Fruit fly (Drosophila melanogaster) whole organism, embryonic: ENCODE results near the gene Wdr59.
A peak's percentile ranks its signal among the peaks of the same experiment; 100 is the strongest.

ENCODE experiments used
- Adf1 ChIP-seq: fragments of 200-800 bp; sonication (Bioruptor generic); IDR thresholded peaks from 2 replicates; pipeline ENCODE4 v1.3.6; 2022; ENCODE audit warnings: missing biosample characterization, missing genetic modification characterization
- Aef1 ChIP-seq: fragments of 200-800 bp; sonication (Bioruptor generic); IDR thresholded peaks from 3 replicates; pipeline ENCODE4 v1.3.6; 2022; ENCODE audit warnings: missing biosample characterization, missing genetic modification characterization
- Atf-2 ChIP-seq: fragments of 200-800 bp; sonication (Bioruptor generic); optimal IDR thresholded peaks from 2 replicates; lab custom pipeline; 2016; ENCODE audit warnings: missing biosample characterization, missing genetic modification characterization
- Awh ChIP-seq: fragments of 200-800 bp; sonication (Bioruptor generic); IDR thresholded peaks from 2 replicates; pipeline ENCODE4, ENCODE4 v1.3.6; 2022; ENCODE audit warnings: missing biosample characterization, missing genetic modification characterization
- CG10209 ChIP-seq: fragments of 200-800 bp; sonication (Bioruptor generic); optimal IDR thresholded peaks from 3 replicates; lab custom pipeline; 2017; ENCODE audit warnings: missing biosample characterization, mild to moderate bottlenecking, missing genetic modification characterization, missing genetic modification reagents
- CG12155 ChIP-seq: fragments of 200-800 bp; sonication (Bioruptor generic); optimal IDR thresholded peaks from 3 replicates; lab custom pipeline; 2016; ENCODE audit warnings: missing biosample characterization, missing genetic modification characterization
- CG1233 ChIP-seq: fragments of 200-800 bp; sonication (Bioruptor generic); optimal IDR thresholded peaks from 4 replicates; lab custom pipeline; 2018; ENCODE audit warnings: missing biosample characterization, mild to moderate bottlenecking, missing genetic modification characterization
- CG14441 ChIP-seq: fragments of 200-800 bp; sonication (Bioruptor generic); IDR thresholded peaks from 2 replicates; pipeline ENCODE4 v1.3.6; 2022; ENCODE audit warnings: missing biosample characterization, missing genetic modification characterization
- CG15269 ChIP-seq: fragments of 200-800 bp; sonication (Bioruptor generic); optimal IDR thresholded peaks from 2 replicates; lab custom pipeline; 2018; ENCODE audit warnings: missing biosample characterization, mild to moderate bottlenecking, missing genetic modification characterization, moderate library complexity
- CG16815 ChIP-seq: fragments of 200-800 bp; sonication (Bioruptor generic); optimal IDR thresholded peaks from 3 replicates; lab custom pipeline; 2017; ENCODE audit warnings: missing biosample characterization, mild to moderate bottlenecking, missing genetic modification characterization
- CG17829 ChIP-seq: fragments of 200-800 bp; optimal IDR thresholded peaks from 2 replicates; lab custom pipeline; 2019; ENCODE audit warnings: missing biosample characterization, mild to moderate bottlenecking, missing genetic modification characterization, moderate library complexity
- CG18262 ChIP-seq: fragments of 200-800 bp; optimal IDR thresholded peaks from 3 replicates; lab custom pipeline; 2019; ENCODE audit warnings: missing biosample characterization, mild to moderate bottlenecking, missing genetic modification characterization, moderate library complexity
- CG43689 ChIP-seq: fragments of 200-800 bp; sonication (Bioruptor generic); IDR thresholded peaks from 2 replicates; pipeline ENCODE4 v1.3.6; 2022; ENCODE audit warnings: missing biosample characterization, missing genetic modification characterization
- CG5180 ChIP-seq: fragments of 200-800 bp; sonication (Bioruptor generic); optimal IDR thresholded peaks from 3 replicates; lab custom pipeline; 2017; ENCODE audit warnings: missing biosample characterization, missing genetic modification characterization, mild to moderate bottlenecking, moderate library complexity, missing genetic modification reagents
- CG7357 ChIP-seq: fragments of 200-800 bp; sonication (Bioruptor generic); IDR thresholded peaks from 3 replicates; pipeline ENCODE4 v1.3.6; 2022; ENCODE audit warnings: missing biosample characterization, missing genetic modification characterization
- CG7786 ChIP-seq: fragments of 200-800 bp; sonication (Bioruptor generic); optimal IDR thresholded peaks from 2 replicates; lab custom pipeline; 2016; ENCODE audit warnings: missing biosample characterization, missing genetic modification characterization
- CG8281 ChIP-seq: fragments of 200-800 bp; sonication (Bioruptor generic); optimal IDR thresholded peaks from 2 replicates; lab custom pipeline; 2018; ENCODE audit warnings: missing biosample characterization, mild to moderate bottlenecking, missing genetic modification characterization, moderate library complexity
- CG8924 ChIP-seq: fragments of 200-800 bp; optimal IDR thresholded peaks from 3 replicates; lab custom pipeline; 2019; ENCODE audit warnings: missing biosample characterization, mild to moderate bottlenecking, missing genetic modification characterization, moderate library complexity
- CG9797 ChIP-seq: fragments of 200-800 bp; sonication (Bioruptor generic); optimal IDR thresholded peaks from 3 replicates; lab custom pipeline; 2018; ENCODE audit warnings: missing biosample characterization, mild to moderate bottlenecking, missing genetic modification characterization
- Elba2 ChIP-seq: fragments of 200-800 bp; sonication (Bioruptor generic); optimal IDR thresholded peaks from 3 replicates; lab custom pipeline; 2016; ENCODE audit warnings: missing biosample characterization, missing genetic modification characterization
- HLH3B ChIP-seq: fragments of 200-800 bp; sonication (Bioruptor generic); IDR thresholded peaks from 2 replicates; pipeline ENCODE4 v1.3.6; 2022; ENCODE audit warnings: missing biosample characterization, missing genetic modification characterization
- HLHmδ ChIP-seq: fragments of 200-800 bp; sonication (Bioruptor generic); optimal IDR thresholded peaks from 2 replicates; lab custom pipeline; 2018; ENCODE audit warnings: missing biosample characterization, mild to moderate bottlenecking, missing genetic modification characterization, moderate library complexity
- Hey ChIP-seq: fragments of 200-800 bp; sonication (Bioruptor generic); optimal IDR thresholded peaks from 3 replicates; lab custom pipeline; 2018; ENCODE audit warnings: missing biosample characterization, mild to moderate bottlenecking, missing genetic modification characterization
- HmgZ ChIP-seq: fragments of 200-800 bp; sonication (Bioruptor generic); optimal IDR thresholded peaks from 2 replicates; lab custom pipeline; 2018; ENCODE audit warnings: missing biosample characterization, mild to moderate bottlenecking, missing genetic modification characterization
- Lhr ChIP-seq: fragments of 200-800 bp; sonication (Bioruptor generic); optimal IDR thresholded peaks from 3 replicates; lab custom pipeline; 2017; ENCODE audit warnings: mild to moderate bottlenecking, missing biosample characterization, missing genetic modification reagents, missing genetic modification characterization
- Mad ChIP-seq: fragments of 200-800 bp; sonication (Bioruptor generic); optimal IDR thresholded peaks from 2 replicates; lab custom pipeline; 2016; ENCODE audit warnings: missing biosample characterization, missing genetic modification characterization
- Nf-YA ChIP-seq: fragments of 200-800 bp; sonication (Bioruptor generic); IDR thresholded peaks from 2 replicates; pipeline ENCODE4 v1.3.6; 2022; ENCODE audit warnings: missing biosample characterization, missing genetic modification characterization
- Oli ChIP-seq: fragments of 200-800 bp; sonication (Bioruptor generic); optimal IDR thresholded peaks from 2 replicates; lab custom pipeline; 2018; ENCODE audit warnings: missing biosample characterization, mild to moderate bottlenecking, missing genetic modification characterization, moderate library complexity
- Poxn ChIP-seq: fragments of 200-800 bp; sonication (Bioruptor generic); IDR thresholded peaks from 2 replicates; pipeline ENCODE4 v1.3.6; 2022; ENCODE audit warnings: missing biosample characterization, missing genetic modification characterization
- ase ChIP-seq: fragments of 200-800 bp; sonication (Bioruptor generic); IDR thresholded peaks from 3 replicates; pipeline ENCODE4 v1.3.6; 2022; ENCODE audit warnings: missing biosample characterization, missing genetic modification characterization
- bab2 ChIP-seq: fragments of 200-800 bp; sonication (Bioruptor generic); optimal IDR thresholded peaks from 2 replicates; lab custom pipeline; 2016; ENCODE audit warnings: missing biosample characterization, missing genetic modification characterization
- bbx ChIP-seq: fragments of 200-800 bp; sonication (Bioruptor generic); IDR thresholded peaks from 2 replicates; pipeline ENCODE4 v1.3.6; 2022; ENCODE audit warnings: missing biosample characterization, missing genetic modification characterization; ENCODE audit not compliant: partially characterized antibody
- br ChIP-seq: fragments of >200 bp; optimal IDR thresholded peaks from 2 replicates; lab custom pipeline; 2017
- btn ChIP-seq: fragments of 200-800 bp; sonication (Bioruptor generic); optimal IDR thresholded peaks from 2 replicates; lab custom pipeline; 2016; ENCODE audit warnings: missing biosample characterization, missing genetic modification characterization
- caup ChIP-seq: fragments of 200-800 bp; sonication (Bioruptor generic); optimal IDR thresholded peaks from 3 replicates; lab custom pipeline; 2017; ENCODE audit warnings: missing biosample characterization, mild to moderate bottlenecking, missing genetic modification characterization, moderate library complexity; ENCODE audit not compliant: severe bottlenecking
- chm ChIP-seq: fragments of 200-800 bp; sonication (Bioruptor generic); IDR thresholded peaks from 2 replicates; pipeline ENCODE4 v1.3.6; 2022; ENCODE audit warnings: missing biosample characterization, missing genetic modification characterization
- corto ChIP-seq: fragments of 200-800 bp; sonication (Bioruptor generic); optimal IDR thresholded peaks from 2 replicates; lab custom pipeline; 2016; ENCODE audit warnings: missing biosample characterization, mild to moderate bottlenecking, missing genetic modification characterization, moderate library complexity
- nmo ChIP-seq: fragments of 200-800 bp; sonication (Bioruptor generic); optimal IDR thresholded peaks from 2 replicates; lab custom pipeline; 2018; ENCODE audit warnings: missing biosample characterization, mild to moderate bottlenecking, missing genetic modification characterization, moderate library complexity
- otp ChIP-seq: fragments of 200-800 bp; sonication (Bioruptor generic); IDR thresholded peaks from 3 replicates; pipeline ENCODE4, ENCODE4 v1.3.6; 2022; ENCODE audit warnings: missing biosample characterization, missing genetic modification characterization
- pfk ChIP-seq: fragments of 200-800 bp; sonication (Bioruptor generic); optimal IDR thresholded peaks from 2 replicates; lab custom pipeline; 2018; ENCODE audit warnings: missing biosample characterization, mild to moderate bottlenecking, missing genetic modification characterization, moderate library complexity
- pho ChIP-seq: fragments of 200-800 bp; sonication (Bioruptor generic); optimal IDR thresholded peaks from 2 replicates; lab custom pipeline; 2016; ENCODE audit warnings: missing biosample characterization, missing genetic modification characterization
- pita ChIP-seq: fragments of 200-800 bp; sonication (Bioruptor generic); optimal IDR thresholded peaks from 2 replicates; lab custom pipeline; 2017; ENCODE audit warnings: missing biosample characterization, mild to moderate bottlenecking, missing genetic modification characterization
- psq ChIP-seq: fragments of 200-800 bp; sonication (Bioruptor generic); optimal IDR thresholded peaks from 2 replicates; lab custom pipeline; 2017; ENCODE audit warnings: missing biosample characterization, missing genetic modification characterization
- sens-2 ChIP-seq: fragments of 200-800 bp; sonication (Bioruptor generic); IDR thresholded peaks from 2 replicates; pipeline ENCODE4 v1.3.6; 2022; ENCODE audit warnings: missing biosample characterization, missing genetic modification characterization
- sima ChIP-seq: fragments of 200-800 bp; sonication (Bioruptor generic); optimal IDR thresholded peaks from 2 replicates; lab custom pipeline; 2016; ENCODE audit warnings: missing biosample characterization, missing genetic modification characterization
- slbo ChIP-seq: fragments of 200-800 bp; sonication (Bioruptor generic); IDR thresholded peaks from 2 replicates; pipeline ENCODE4 v1.3.6; 2022; ENCODE audit warnings: missing biosample characterization, missing genetic modification characterization
- sqz ChIP-seq: fragments of 200-800 bp; sonication (Bioruptor generic); optimal IDR thresholded peaks from 3 replicates; lab custom pipeline; 2018; ENCODE audit warnings: missing biosample characterization, mild to moderate bottlenecking, missing genetic modification characterization
- tin ChIP-seq: fragments of 200-800 bp; sonication (Bioruptor generic); optimal IDR thresholded peaks from 3 replicates; lab custom pipeline; 2016; ENCODE audit warnings: missing biosample characterization, missing genetic modification characterization
- trem ChIP-seq: fragments of 200-800 bp; optimal IDR thresholded peaks from 3 replicates; lab custom pipeline; 2019; ENCODE audit warnings: missing biosample characterization, mild to moderate bottlenecking, missing genetic modification characterization, moderate library complexity
- vfl ChIP-seq: fragments of 200-800 bp; sonication (Bioruptor generic); optimal IDR thresholded peaks from 2 replicates; lab custom pipeline; 2016; ENCODE audit warnings: missing biosample characterization, missing genetic modification characterization
- wek ChIP-seq: fragments of 200-800 bp; sonication (Bioruptor generic); optimal IDR thresholded peaks from 3 replicates; lab custom pipeline; 2018; ENCODE audit warnings: missing biosample characterization, mild to moderate bottlenecking, missing genetic modification characterization, moderate library complexity
- zen ChIP-seq: fragments of 200-800 bp; sonication (Bioruptor generic); optimal IDR thresholded peaks from 3 replicates; lab custom pipeline; 2018; ENCODE audit warnings: missing biosample characterization, mild to moderate bottlenecking, missing genetic modification characterization, moderate library complexity

Gene Wdr59

DNA sequence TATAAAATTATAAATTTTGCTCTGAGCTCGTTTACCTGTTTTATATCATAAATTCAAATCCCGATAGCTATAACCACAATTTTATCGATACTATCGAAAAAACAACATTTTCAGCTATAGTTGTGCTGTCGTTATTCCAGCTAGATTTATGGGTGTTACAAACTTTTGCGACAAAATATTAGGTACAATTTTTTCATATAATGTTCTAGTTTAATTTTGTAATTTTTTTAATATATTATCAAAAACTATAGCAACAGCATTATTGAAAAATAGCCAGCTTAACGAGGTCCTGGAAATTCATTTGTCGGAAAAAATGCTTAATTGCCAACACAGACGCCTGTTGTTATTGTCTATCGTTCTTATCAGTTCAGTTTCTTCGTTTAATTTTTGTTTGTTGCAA, at the start of gene Wdr59 (continued):
- TF ChIP-seq Awh (GFP tag; lab: Robert Waterston, UW): no peak
- peak; percentile 70 for TF ChIP-seq slbo (GFP tag; lab: Robert Waterston, UW)
- peak; percentile 71 for TF ChIP-seq nmo
- TF ChIP-seq CG14441 (GFP tag; lab: Robert Waterston, UW): 0 out of 2 replicates have a peak, but pooled peaks have one; percentile 13
- TF ChIP-seq zen: peak; percentile 42
- no peak for TF ChIP-seq pita (GFP tag; lab: Kevin White, UChicago)
- no peak for TF ChIP-seq corto (GFP tag; lab: Kevin White, UChicago)
- no peak for TF ChIP-seq CG5180 (GFP tag; lab: Kevin White, UChicago)
- no peak for TF ChIP-seq vfl (GFP tag; lab: Kevin White, UChicago)
- TF ChIP-seq br (lab: Kevin White, UChicago): no peak
- no peak for TF ChIP-seq Elba2
- no peak for TF ChIP-seq wek (GFP tag; lab: Kevin White, UChicago)
- TF ChIP-seq Lhr (GFP tag; lab: Kevin White, UChicago): no peak
- no peak for TF ChIP-seq chm
- TF ChIP-seq sima (GFP tag; lab: Kevin White, UChicago): no peak
- TF ChIP-seq HmgZ (tag; lab: Kevin White, UChicago): peak; percentile 46
- peak; percentile 16 for TF ChIP-seq CG16815 (GFP tag; lab: Kevin White, UChicago)
- peak; percentile 27 for TF ChIP-seq tin (GFP tag; lab: Kevin White, UChicago)
- TF ChIP-seq bbx (GFP tag; lab: Robert Waterston, UW): peak; percentile 65
- TF ChIP-seq Poxn (GFP tag; lab: Robert Waterston, UW): no peak
- no peak for TF ChIP-seq Hey (tag; lab: Kevin White, UChicago)
- 0 out of 3 replicates have a peak, but pooled peaks have one; percentile 19 for TF ChIP-seq Aef1 (GFP tag; lab: Robert Waterston, UW)
- no peak for TF ChIP-seq psq (GFP tag; lab: Kevin White, UChicago)
- peak; percentile 67 for TF ChIP-seq trem
- TF ChIP-seq CG12155 (GFP tag; lab: Kevin White, UChicago): peak; percentile 39
- no peak for TF ChIP-seq pfk (GFP tag; lab: Kevin White, UChicago)
- no peak for TF ChIP-seq HLH3B (GFP tag; lab: Robert Waterston, UW)
- TF ChIP-seq pho (GFP tag; lab: Kevin White, UChicago): peak; percentile 28
- TF ChIP-seq ase: no peak
- no peak for TF ChIP-seq HLHmδ (GFP tag; lab: Kevin White, UChicago)
- peak; percentile 66 for TF ChIP-seq CG17829 (tag; lab: Kevin White, UChicago)
- TF ChIP-seq sqz (GFP tag; lab: Kevin White, UChicago): no peak
- no peak for TF ChIP-seq CG7357 (GFP tag; lab: Robert Waterston, UW)
- TF ChIP-seq CG8281 (tag; lab: Kevin White, UChicago): no peak
- no peak for TF ChIP-seq CG18262
- no peak for TF ChIP-seq Nf-YA (GFP tag; lab: Robert Waterston, UW)
- peak; percentile 10 for TF ChIP-seq CG1233 (GFP tag; lab: Kevin White, UChicago)
- no peak for TF ChIP-seq Oli (tag; lab: Kevin White, UChicago)
- TF ChIP-seq CG9797: no peak
- no peak for TF ChIP-seq CG43689 (GFP tag; lab: Robert Waterston, UW)
- TF ChIP-seq Adf1 (GFP tag; lab: Robert Waterston, UW): no peak
- no peak for TF ChIP-seq CG10209 (GFP tag; lab: Kevin White, UChicago)
- no peak for TF ChIP-seq CG15269
- no peak for TF ChIP-seq bab2 (GFP tag; lab: Kevin White, UChicago)
- no peak for TF ChIP-seq sens-2 (GFP tag; lab: Robert Waterston, UW)
- no peak for TF ChIP-seq caup (GFP tag; lab: Kevin White, UChicago)
- peak; percentile 22 for TF ChIP-seq Mad
- TF ChIP-seq CG7786 (GFP tag; lab: Kevin White, UChicago): no peak
- no peak for TF ChIP-seq otp (GFP tag; lab: Robert Waterston, UW)
- peak; percentile 29 for TF ChIP-seq CG8924 (tag; lab: Kevin White, UChicago)
- TF ChIP-seq btn (GFP tag; lab: Kevin White, UChicago): no peak
- no peak for TF ChIP-seq Atf-2 (GFP tag; lab: Kevin White, UChicago)
